Worm (Caenorhabditis elegans) whole organism, L4/young adult: ENCODE measurements around the gene C33H5.13.

ENCODE experiments used
- W03F9.2 ChIP-seq: fragments of 150-350 bp; optimal IDR thresholded peaks from 2 replicates; lab custom pipeline; 2014; ENCODE audit warnings: missing biosample characterization, missing genetic modification characterization
- dao-5 ChIP-seq: sonication (generic microtip); optimal IDR thresholded peaks from 2 replicates; lab custom pipeline; 2016; ENCODE audit warnings: missing genotype, missing genetic modification characterization, moderate library complexity, missing compliant biosample characterization
- him-1 ChIP-seq: sonication (generic microtip); optimal IDR thresholded peaks from 2 replicates; lab custom pipeline; 2016; ENCODE audit warnings: missing genotype, missing genetic modification reagents, missing genetic modification characterization, missing compliant biosample characterization

DNA sequence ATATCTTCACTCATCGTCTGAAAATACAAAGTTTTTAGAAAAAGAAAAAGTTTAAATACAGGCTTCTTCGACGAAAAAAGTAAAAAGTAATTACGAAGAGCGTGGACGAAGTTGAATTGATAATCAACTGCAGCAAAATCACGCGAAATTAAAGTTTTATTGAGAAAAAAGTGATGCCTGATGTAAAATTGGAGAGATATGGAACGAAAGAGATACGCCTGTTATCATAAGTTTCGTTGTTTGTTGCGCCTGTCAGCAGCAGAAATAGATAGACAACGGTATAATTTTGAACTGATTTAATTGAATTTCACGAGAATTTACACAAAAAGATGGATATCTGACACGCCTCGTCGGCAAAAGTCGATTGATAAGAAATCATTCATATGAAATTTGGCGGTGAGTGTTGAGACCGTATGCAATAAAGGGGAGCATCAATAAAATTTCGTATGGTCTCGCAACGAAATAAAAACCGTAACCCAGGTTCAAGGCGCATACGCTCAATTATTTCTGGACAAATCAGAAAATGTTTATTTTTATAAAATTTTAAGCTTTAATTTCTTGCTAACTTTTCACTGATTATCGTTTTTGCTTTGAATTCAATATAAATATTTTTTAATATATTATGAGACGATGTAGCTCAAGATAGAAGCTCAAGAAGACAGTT is 37.3 kb upstream of the C33H5.13 start, which contains the start of gene C06A6.4:
- no peak for TF ChIP-seq dao-5 (tag; lab: Kevin White, UChicago)
- TF ChIP-seq him-1: no peak
- peak; percentile 61 for TF ChIP-seq W03F9.2
